Fruit fly (Drosophila melanogaster): Measurements from ENCODE around the gene Jon66Ci.

Jon66Ci gene

dm6 chr3L:8418984-8419383, 27.6 kb downstream of the Jon66Ci start (continued):
- TF ChIP-seq fd96Cb (tag; optimal IDR thresholded peaks at IDR 0.05) (peak; percentile 43), sim (GFP tag; IDR thresholded peaks at IDR 0.05) (no peak), Sox102F (GFP tag; optimal IDR thresholded peaks at IDR 0.05) (peak; percentile 53), D (optimal IDR thresholded peaks at IDR 0.05) (no peak), D (GFP tag; optimal IDR thresholded peaks at IDR 0.05) (peak; percentile 7), CG11504 (tag; optimal IDR thresholded peaks at IDR 0.05) (no peak), Max (GFP tag; optimal IDR thresholded peaks at IDR 0.05) (no peak), CG15073 (GFP tag; optimal IDR thresholded peaks at IDR 0.05) (no peak), CG8478 (optimal IDR thresholded peaks at IDR 0.05) (no peak), CG3995 (GFP tag; optimal IDR thresholded peaks at IDR 0.05) (no peak), chif (GFP tag; optimal IDR thresholded peaks at IDR 0.05) (no peak), CG10565 (GFP tag; optimal IDR thresholded peaks at IDR 0.05) (no peak), ind (GFP tag; optimal IDR thresholded peaks at IDR 0.05) (peak; percentile 13), usp (GFP tag; optimal IDR thresholded peaks at IDR 0.05) (no peak), CG17829 (tag; optimal IDR thresholded peaks at IDR 0.05) (no peak), chm (GFP tag; IDR thresholded peaks at IDR 0.05) (no peak), Six4 (GFP tag; optimal IDR thresholded peaks at IDR 0.05) (no peak), chinmo (GFP tag; IDR thresholded peaks at IDR 0.05; ENCODE audit: partially characterized antibody) (no peak), CG3847 (GFP tag; IDR thresholded peaks at IDR 0.05) (no peak), Hey (tag; optimal IDR thresholded peaks at IDR 0.05) (no peak), CG11398 (GFP tag; optimal IDR thresholded peaks at IDR 0.05) (no peak), sisA (GFP tag; IDR thresholded peaks at IDR 0.05) (0 out of 2 replicates have a peak, but pooled peaks have one; percentile 19), CG15011 (GFP tag; optimal IDR thresholded peaks at IDR 0.05) (no peak), nmo (GFP tag; optimal IDR thresholded peaks at IDR 0.05) (peak; percentile 42), MBD-R2 (GFP tag; IDR thresholded peaks at IDR 0.05) (no peak), ATbp (GFP tag; optimal IDR thresholded peaks at IDR 0.05) (peak; percentile 54), jigr1 (GFP tag; IDR thresholded peaks at IDR 0.05) (no peak), twi (tag; optimal IDR thresholded peaks at IDR 0.05) (no peak), Hr3 (GFP tag; optimal IDR thresholded peaks at IDR 0.05) (no peak), CG13123 (GFP tag; optimal IDR thresholded peaks at IDR 0.05) (no peak), Hr39 (optimal IDR thresholded peaks at IDR 0.05) (no peak), sug (tag; optimal IDR thresholded peaks at IDR 0.05) (no peak), GATAe (GFP tag; conservative IDR thresholded peaks at IDR 0.05) (no peak), so (GFP tag; IDR thresholded peaks at IDR 0.05) (no peak), CG31365 (tag; optimal IDR thresholded peaks at IDR 0.05) (no peak)

dm6 chr3L:8419622-8420176, 28.4 kb downstream of the Jon66Ci start:
- TF ChIP-seq Hr78 (GFP tag; optimal IDR thresholded peaks at IDR 0.05) (peak in 1 of 2 experiments; percentile 98), chinmo (GFP tag; IDR thresholded peaks at IDR 0.05; ENCODE audit: partially characterized antibody) (0 out of 4 replicates have a peak, but pooled peaks have one; percentile 28), CG18011 (GFP tag; optimal IDR thresholded peaks at IDR 0.05) (no peak), E2f2 (GFP tag; IDR thresholded peaks at IDR 0.05) (no peak), NfI (GFP tag; optimal IDR thresholded peaks at IDR 0.05) (no peak), Deaf1 (tag; optimal IDR thresholded peaks at IDR 0.05) (peak; percentile 85), CkIIα-i1 (GFP tag; IDR thresholded peaks at IDR 0.05) (no peak), CG10543 (GFP tag; optimal IDR thresholded peaks at IDR 0.05) (peak; percentile 16), Elba2 (GFP tag; optimal IDR thresholded peaks at IDR 0.05) (no peak), CG6175 (GFP tag; IDR thresholded peaks at IDR 0.05) (peak; percentile 37; the same call in 1 of the 3 replicates), sd (tag; optimal IDR thresholded peaks at IDR 0.05) (peak; percentile 16), mirr (GFP tag; optimal IDR thresholded peaks at IDR 0.05) (peak; percentile 13), crol (GFP tag; IDR thresholded peaks at IDR 0.05) (peak; percentile 90), kni (GFP tag; optimal IDR thresholded peaks at IDR 0.05) (peak; percentile 29), nom (GFP tag; optimal IDR thresholded peaks at IDR 0.05) (no peak), Drgx (GFP tag; IDR thresholded peaks at IDR 0.05) (0 out of 2 replicates have a peak, but pooled peaks have one; percentile 7)

Measured in whole organism, embryonic.